Fruit fly (Drosophila melanogaster) whole organism, embryonic: ENCODE data around the gene CG1324.

ENCODE experiments used
- CG10274 ChIP-seq: fragments of 200-800 bp; sonication (Bioruptor generic); optimal IDR thresholded peaks from 3 replicates; lab custom pipeline; 2017; ENCODE audit warnings: missing biosample characterization, mild to moderate bottlenecking, missing genetic modification characterization
- CG13894 ChIP-seq: fragments of 200-800 bp; sonication (Bioruptor generic); optimal IDR thresholded peaks from 3 replicates; lab custom pipeline; 2018; ENCODE audit warnings: missing biosample characterization, mild to moderate bottlenecking, missing genetic modification characterization, moderate library complexity
- CG14965 ChIP-seq: fragments of 200-800 bp; sonication (Bioruptor generic); optimal IDR thresholded peaks from 2 replicates; lab custom pipeline; 2016; ENCODE audit warnings: missing biosample characterization, missing genetic modification characterization, borderline replicate concordance
- CG15479 ChIP-seq: fragments of 200-800 bp; sonication (Bioruptor generic); optimal IDR thresholded peaks from 3 replicates; lab custom pipeline; 2019; ENCODE audit warnings: missing biosample characterization, mild to moderate bottlenecking, missing genetic modification characterization, moderate library complexity
- CG17829 ChIP-seq: fragments of 200-800 bp; optimal IDR thresholded peaks from 2 replicates; lab custom pipeline; 2019; ENCODE audit warnings: missing biosample characterization, mild to moderate bottlenecking, missing genetic modification characterization, moderate library complexity
- CG4820 ChIP-seq: fragments of 200-800 bp; sonication (Bioruptor generic); optimal IDR thresholded peaks from 3 replicates; lab custom pipeline; 2016; ENCODE audit warnings: missing biosample characterization, missing genetic modification characterization
- CG7372 ChIP-seq: fragments of 200-800 bp; sonication (Bioruptor generic); IDR thresholded peaks from 2 replicates; pipeline ENCODE4 v1.3.6; 2022; ENCODE audit warnings: missing biosample characterization, missing genetic modification characterization
- D ChIP-seq, 2 experiments: fragments of 200-800 bp in 1 of 2; fragments of >200 bp in 1 of 2; sonication (Bioruptor generic) in 1 of 2; optimal IDR thresholded peaks; 2 replicates in 1 of 2; 3 replicates in 1 of 2; lab custom pipeline; 2017; ENCODE audit warnings: mild to moderate bottlenecking in 1 of 2, missing biosample characterization in 1 of 2, missing genetic modification characterization in 1 of 2, missing genetic modification reagents in 1 of 2
- Hey ChIP-seq: fragments of 200-800 bp; sonication (Bioruptor generic); optimal IDR thresholded peaks from 3 replicates; lab custom pipeline; 2018; ENCODE audit warnings: missing biosample characterization, mild to moderate bottlenecking, missing genetic modification characterization
- Hr39 ChIP-seq: fragments of >200 bp; optimal IDR thresholded peaks from 2 replicates; lab custom pipeline; 2017
- Lpt ChIP-seq: fragments of >200 bp; optimal IDR thresholded peaks from 2 replicates; lab custom pipeline; 2018; ENCODE audit warnings: missing biosample characterization, missing genetic modification characterization
- Myb ChIP-seq: fragments of 200-800 bp; sonication (Bioruptor generic); optimal IDR thresholded peaks from 2 replicates; lab custom pipeline; 2016; ENCODE audit warnings: missing biosample characterization, missing genetic modification characterization
- Nf-YB ChIP-seq: fragments of 200-800 bp; sonication (Bioruptor generic); optimal IDR thresholded peaks from 3 replicates; lab custom pipeline; 2019; ENCODE audit warnings: missing biosample characterization, mild to moderate bottlenecking, missing genetic modification characterization, moderate library complexity
- Nf-YC ChIP-seq: fragments of 200-800 bp; optimal IDR thresholded peaks from 3 replicates; lab custom pipeline; 2019; ENCODE audit warnings: missing biosample characterization, mild to moderate bottlenecking, missing genetic modification characterization, moderate library complexity
- Sry-β ChIP-seq: fragments of 200-800 bp; sonication (Bioruptor generic); optimal IDR thresholded peaks from 2 replicates; lab custom pipeline; 2018; ENCODE audit warnings: missing biosample characterization, mild to moderate bottlenecking, missing genetic modification characterization, moderate library complexity
- Stat92E ChIP-seq, 3 experiments: fragments of >200 bp in 2 of 3; fragments of 200-800 bp in 1 of 3; sonication (Bioruptor generic) in 1 of 3; optimal IDR thresholded peaks; 2 replicates each; lab custom pipeline; 2017 to 2019; ENCODE audit warnings: missing biosample characterization in 3 of 3, missing genetic modification characterization in 3 of 3, mild to moderate bottlenecking in 1 of 3, moderate library complexity in 1 of 3
- bigmax ChIP-seq: fragments of 200-800 bp; sonication (Bioruptor generic); optimal IDR thresholded peaks from 2 replicates; lab custom pipeline; 2018; ENCODE audit warnings: missing biosample characterization, mild to moderate bottlenecking, missing genetic modification characterization
- bowl ChIP-seq: fragments of 200-800 bp; sonication (Bioruptor generic); IDR thresholded peaks from 2 replicates; pipeline ENCODE4 v1.3.6; 2022; ENCODE audit warnings: missing biosample characterization, missing genetic modification characterization
- cad ChIP-seq: fragments of >200 bp; optimal IDR thresholded peaks from 2 replicates; lab custom pipeline; 2017; ENCODE audit warnings: missing biosample characterization, missing genetic modification characterization
- cg ChIP-seq: fragments of 200-800 bp; sonication (Bioruptor generic); optimal IDR thresholded peaks from 3 replicates; lab custom pipeline; 2019; ENCODE audit warnings: missing biosample characterization, mild to moderate bottlenecking, missing genetic modification characterization, moderate library complexity
- eve ChIP-seq, 2 experiments: fragments of >200 bp; optimal IDR thresholded peaks; 2 replicates each; lab custom pipeline; 2017; ENCODE audit warnings: missing biosample characterization in 2 of 2, missing genetic modification characterization in 2 of 2
- ewg ChIP-seq: fragments of 200-800 bp; sonication (Bioruptor generic); optimal IDR thresholded peaks from 3 replicates; lab custom pipeline; 2017; ENCODE audit warnings: mild to moderate bottlenecking, missing biosample characterization, missing genetic modification reagents, missing genetic modification characterization
- ham ChIP-seq: fragments of 200-800 bp; sonication (Bioruptor generic); IDR thresholded peaks from 2 replicates; pipeline ENCODE4 v1.3.6; 2022; ENCODE audit warnings: missing biosample characterization, missing genetic modification characterization
- kay ChIP-seq: fragments of 200-800 bp; sonication (Bioruptor generic); optimal IDR thresholded peaks from 2 replicates; lab custom pipeline; 2016; ENCODE audit warnings: missing biosample characterization, missing genetic modification characterization
- lov ChIP-seq, 2 experiments: fragments of 200-800 bp in 1 of 2; fragments of >200 bp in 1 of 2; sonication (Bioruptor generic) in 1 of 2; IDR thresholded peaks in 1 of 2; optimal IDR thresholded peaks in 1 of 2; 2 replicates in 1 of 2; 3 replicates in 1 of 2; pipeline versions ENCODE4 v1.3.6 to Lab custom; 2017 to 2022; ENCODE audit warnings: missing biosample characterization in 1 of 2, missing genetic modification characterization in 1 of 2
- pros ChIP-seq: fragments of 200-800 bp; sonication (Bioruptor generic); optimal IDR thresholded peaks from 3 replicates; lab custom pipeline; 2019; ENCODE audit warnings: missing biosample characterization, mild to moderate bottlenecking, missing genetic modification characterization, moderate library complexity
- pzg ChIP-seq: fragments of 200-800 bp; sonication (Bioruptor generic); optimal IDR thresholded peaks from 3 replicates; lab custom pipeline; 2018; ENCODE audit warnings: missing biosample characterization, mild to moderate bottlenecking, missing genetic modification characterization, moderate library complexity
- row ChIP-seq: fragments of 200-800 bp; sonication (Bioruptor generic); IDR thresholded peaks from 3 replicates; pipeline ENCODE4 v1.3.6; 2022; ENCODE audit warnings: missing biosample characterization, missing genetic modification characterization
- sc ChIP-seq, 3 experiments: fragments of >200 bp in 2 of 3; fragments of 200-800 bp in 1 of 3; sonication (Bioruptor generic) in 1 of 3; optimal IDR thresholded peaks; 2 replicates in 2 of 3; 3 replicates in 1 of 3; lab custom pipeline; 2017; ENCODE audit warnings: mild to moderate bottlenecking in 1 of 3, missing biosample characterization in 1 of 3, missing genetic modification characterization in 1 of 3, missing genetic modification reagents in 1 of 3
- tll ChIP-seq, 2 experiments: fragments of 200-800 bp in 1 of 2; fragments of >200 bp in 1 of 2; sonication (Bioruptor generic) in 1 of 2; optimal IDR thresholded peaks; 2 replicates each; lab custom pipeline; 2017 to 2019; ENCODE audit warnings: missing biosample characterization in 2 of 2, missing genetic modification characterization in 2 of 2, mild to moderate bottlenecking in 1 of 2, moderate library complexity in 1 of 2
- tup ChIP-seq: fragments of 200-800 bp; sonication (Bioruptor generic); optimal IDR thresholded peaks from 2 replicates; lab custom pipeline; 2016; ENCODE audit warnings: missing biosample characterization, mild to moderate bottlenecking, missing genetic modification characterization, moderate library complexity
- twi ChIP-seq: fragments of 200-800 bp; optimal IDR thresholded peaks from 2 replicates; lab custom pipeline; 2019; ENCODE audit warnings: missing biosample characterization, mild to moderate bottlenecking, missing genetic modification characterization, moderate library complexity
- zen ChIP-seq: fragments of 200-800 bp; sonication (Bioruptor generic); optimal IDR thresholded peaks from 3 replicates; lab custom pipeline; 2018; ENCODE audit warnings: missing biosample characterization, mild to moderate bottlenecking, missing genetic modification characterization, moderate library complexity

CG1324 gene

dm6 chrX:20721724-20722344 is 13.9 kb downstream of the CG1324 start (continued):
- peak; percentile 22 for TF ChIP-seq CG4820 (GFP tag; lab: Kevin White, UChicago)
- TF ChIP-seq Hr39 (lab: Kevin White, UChicago), result no peak
- TF ChIP-seq eve (GFP tag; optimal IDR thresholded peaks at IDR 0.05; lab: Kevin White, UChicago), result peak in 1 of 2 experiments; percentile 17
- no peak for TF ChIP-seq bigmax (GFP tag; lab: Kevin White, UChicago)
- no peak for TF ChIP-seq Stat92E (GFP tag; optimal IDR thresholded peaks at IDR 0.05; lab: Kevin White, UChicago)
- no peak for TF ChIP-seq sc (optimal IDR thresholded peaks at IDR 0.05; lab: Kevin White, UChicago)
- no peak for TF ChIP-seq sc (GFP tag; optimal IDR thresholded peaks at IDR 0.05; lab: Kevin White, UChicago)
- no peak for TF ChIP-seq Lpt (GFP tag; lab: Kevin White, UChicago)
- no peak for TF ChIP-seq CG10274 (GFP tag; lab: Kevin White, UChicago)
- TF ChIP-seq Sry-β, result no peak
- no peak for TF ChIP-seq lov (optimal IDR thresholded peaks at IDR 0.05; lab: Kevin White, UChicago)
- TF ChIP-seq lov (GFP tag; IDR thresholded peaks at IDR 0.05; lab: Robert Waterston, UW), result no peak
- no peak for TF ChIP-seq kay
- no peak for TF ChIP-seq ewg
- peak; percentile 25 for TF ChIP-seq CG17829 (tag; lab: Kevin White, UChicago)
- peak; percentile 11; the same call in 1 of the 3 replicates for TF ChIP-seq row

dm6 chrX:20717461-20717860 is 18.3 kb downstream of the CG1324 start:
- TF ChIP-seq twi (peak; percentile 50), zen (peak; percentile 72), CG14965 (GFP tag; lab: Kevin White, UChicago) (no peak), D (optimal IDR thresholded peaks at IDR 0.05; lab: Kevin White, UChicago) (peak; percentile 41), D (GFP tag; optimal IDR thresholded peaks at IDR 0.05; lab: Kevin White, UChicago) (no peak), CG15479 (GFP tag; lab: Kevin White, UChicago) (peak; percentile 28), cad (GFP tag; lab: Kevin White, UChicago) (peak; percentile 53), ham (no peak)
- TF ChIP-seq, all 482 proteins: peak for 5

- no peak for TF ChIP-seq CG7372 (GFP tag; lab: Robert Waterston, UW)
- TF ChIP-seq cad (GFP tag; lab: Kevin White, UChicago), result peak; percentile 78
- no peak for TF ChIP-seq tup (GFP tag; lab: Kevin White, UChicago)
- peak in 1 of 2 experiments; percentile 89 for TF ChIP-seq tll (GFP tag; optimal IDR thresholded peaks at IDR 0.05; lab: Kevin White, UChicago)
Observed at dm6 chrX:20713317-20713716, 22.4 kb downstream of the CG1324 start.

- TF ChIP-seq Myb (GFP tag; lab: Kevin White, UChicago), result no peak
- TF ChIP-seq CG13894 (tag; lab: Kevin White, UChicago), result peak; percentile 34
- no peak for TF ChIP-seq pzg (GFP tag; lab: Kevin White, UChicago)
- TF ChIP-seq bowl (GFP tag; lab: Robert Waterston, UW), result no peak
- TF ChIP-seq Nf-YB (GFP tag; lab: Kevin White, UChicago), result peak; percentile 87
- peak; percentile 43 for TF ChIP-seq pros
- TF ChIP-seq Hey (tag; lab: Kevin White, UChicago), result no peak
- peak; percentile 78 for TF ChIP-seq Nf-YC (tag; lab: Kevin White, UChicago)
- peak; percentile 24 for TF ChIP-seq cg (GFP tag; lab: Kevin White, UChicago)
- TF ChIP-seq, all 482 proteins: peak for 5
Observed at dm6 chrX:20709682-20710081, 26.1 kb downstream of the CG1324 start.
